Worm (Caenorhabditis elegans) whole organism, L1 larva: ENCODE data around the gene B0285.6.

Source experiments
- C16A3.4 ChIP-seq: fragments of 150-350 bp; optimal IDR thresholded peaks from 2 replicates; lab custom pipeline; 2014; ENCODE audit warnings: missing biosample characterization, missing genetic modification characterization
- aly-2 ChIP-seq: fragments of 150-350 bp; optimal IDR thresholded peaks from 2 replicates; lab custom pipeline; 2014; ENCODE audit warnings: missing biosample characterization, missing genetic modification characterization
- blmp-1 ChIP-seq: fragments of 150-350 bp; optimal IDR thresholded peaks from 2 replicates; lab custom pipeline; 2014; ENCODE audit warnings: missing biosample characterization, missing genetic modification characterization
- ceh-88 ChIP-seq: fragments of 200-800 bp; sonication (Bioruptor generic); IDR thresholded peaks from 2 replicates; pipeline ENCODE4 v1.3.6; 2022; ENCODE audit warnings: missing genetic modification characterization, missing compliant biosample characterization
- dpl-1 ChIP-seq, 3 experiments: fragments of 150-350 bp in 2 of 3; sonication (generic microtip) in 1 of 3; optimal IDR thresholded peaks; 2 replicates each; lab custom pipeline; 2014 to 2017; ENCODE audit warnings: missing biosample characterization in 3 of 3, missing genetic modification characterization in 3 of 3, missing genetic modification reagents in 3 of 3
- dsc-1 ChIP-seq: sonication (generic microtip); optimal IDR thresholded peaks from 2 replicates; lab custom pipeline; 2016; ENCODE audit warnings: mild to moderate bottlenecking, missing genetic modification characterization, missing compliant biosample characterization
- efl-1 ChIP-seq, 4 experiments: fragments of 150-350 bp; optimal IDR thresholded peaks in 3 of 4; peaks in 1 of 4; 1 replicate in 1 of 4; 2 replicates in 3 of 4; lab custom pipeline; 2014; ENCODE audit warnings: missing biosample characterization in 2 of 4, missing genetic modification characterization in 2 of 4, missing genetic modification reagents in 2 of 4
- elt-3 ChIP-seq, 6 experiments: fragments of 150-350 bp in 1 of 6; sonication (generic microtip); optimal IDR thresholded peaks; 2 replicates each; lab custom pipeline; 2017 to 2018; ENCODE audit warnings: missing biosample characterization in 6 of 6, missing genetic modification characterization in 6 of 6, inconsistent platforms in 1 of 6
- fkh-8 ChIP-seq: sonication (generic microtip); optimal IDR thresholded peaks from 2 replicates; lab custom pipeline; 2016; ENCODE audit warnings: mild to moderate bottlenecking, missing genetic modification characterization, missing compliant biosample characterization
- grh-1 ChIP-seq: fragments of 200-800 bp; sonication (Bioruptor generic); IDR thresholded peaks from 2 replicates; pipeline ENCODE4 v1.3.6; 2022; ENCODE audit warnings: missing genetic modification reagents, missing genetic modification characterization, missing compliant biosample characterization
- irx-1 ChIP-seq: sonication (generic microtip); optimal IDR thresholded peaks from 2 replicates; lab custom pipeline; 2016; ENCODE audit warnings: missing genetic modification characterization, missing compliant biosample characterization
- isw-1 ChIP-seq: fragments of 200-800 bp; sonication (Bioruptor generic); IDR thresholded peaks from 2 replicates; pipeline ENCODE4 v1.3.6; 2022; ENCODE audit warnings: missing genetic modification characterization, missing compliant biosample characterization
- jun-1 ChIP-seq: fragments of 150-350 bp; optimal IDR thresholded peaks from 2 replicates; lab custom pipeline; 2014; ENCODE audit warnings: missing biosample characterization, missing genetic modification reagents, missing genetic modification characterization
- lin-35 ChIP-seq, 2 experiments: fragments of 150-350 bp; optimal IDR thresholded peaks; 2 replicates each; lab custom pipeline; 2014; ENCODE audit warnings: missing biosample characterization in 2 of 2, missing genetic modification characterization in 2 of 2, missing genetic modification reagents in 2 of 2
- lir-3 ChIP-seq: sonication (generic microtip); optimal IDR thresholded peaks from 2 replicates; lab custom pipeline; 2016; ENCODE audit warnings: mild to moderate bottlenecking, missing genetic modification characterization, moderate library complexity, missing compliant biosample characterization; ENCODE audit not compliant: poor library complexity
- lsy-2 ChIP-seq, 2 experiments: fragments of 150-350 bp; optimal IDR thresholded peaks; 2 replicates each; lab custom pipeline; 2014; ENCODE audit warnings: missing biosample characterization in 2 of 2, missing genetic modification characterization in 2 of 2
- mdl-1 ChIP-seq, 2 experiments: fragments of 150-350 bp; optimal IDR thresholded peaks; 2 replicates each; lab custom pipeline; 2014 to 2017; ENCODE audit warnings: missing biosample characterization in 2 of 2, missing genetic modification characterization in 2 of 2, inconsistent platforms in 1 of 2
- mep-1 ChIP-seq: fragments of 150-350 bp; optimal IDR thresholded peaks from 2 replicates; lab custom pipeline; 2014; ENCODE audit warnings: missing biosample characterization, missing genetic modification characterization
- nhr-19 ChIP-seq: fragments of 200-800 bp; sonication (Bioruptor generic); conservative IDR thresholded peaks from 2 replicates; pipeline ENCODE4 v1.3.6; 2022; ENCODE audit warnings: missing genetic modification characterization, missing compliant biosample characterization
- nhr-20 ChIP-seq: sonication (generic microtip); optimal IDR thresholded peaks from 2 replicates; lab custom pipeline; 2016; ENCODE audit warnings: mild to moderate bottlenecking, missing genetic modification characterization, missing compliant biosample characterization
- nhr-47 ChIP-seq: sonication (generic microtip); optimal IDR thresholded peaks from 2 replicates; lab custom pipeline; 2016; ENCODE audit warnings: mild to moderate bottlenecking, missing genetic modification characterization, moderate library complexity, missing compliant biosample characterization
- nhr-71 ChIP-seq: sonication (generic microtip); optimal IDR thresholded peaks from 2 replicates; lab custom pipeline; 2016; ENCODE audit warnings: mild to moderate bottlenecking, missing genetic modification characterization, moderate library complexity, missing compliant biosample characterization
- nhr-76 ChIP-seq: sonication (generic microtip); optimal IDR thresholded peaks from 2 replicates; lab custom pipeline; 2017; ENCODE audit warnings: missing biosample characterization, missing genetic modification characterization
- nhr-77 ChIP-seq: fragments of 150-350 bp; optimal IDR thresholded peaks from 2 replicates; lab custom pipeline; 2014; ENCODE audit warnings: missing biosample characterization, missing genetic modification characterization
- nhr-85 ChIP-seq: sonication (generic microtip); peaks from one replicate; lab custom pipeline; 2016; ENCODE audit warnings: missing genetic modification characterization, inconsistent platforms, missing compliant biosample characterization
- nhr-90 ChIP-seq: sonication (generic microtip); optimal IDR thresholded peaks from 2 replicates; lab custom pipeline; 2016; ENCODE audit warnings: mild to moderate bottlenecking, missing genetic modification characterization, missing compliant biosample characterization; ENCODE audit not compliant: poor library complexity
- pag-3 ChIP-seq: sonication (generic microtip); optimal IDR thresholded peaks from 2 replicates; lab custom pipeline; 2017; ENCODE audit warnings: missing genetic modification characterization, mild to moderate bottlenecking, missing compliant biosample characterization, antibody characterized with exemption, borderline replicate concordance; ENCODE audit not compliant: insufficient read depth
- pax-3 ChIP-seq: fragments of 200-800 bp; sonication (Bioruptor generic); optimal IDR thresholded peaks from 2 replicates; lab custom pipeline; 2018; ENCODE audit warnings: mild to moderate bottlenecking, missing genetic modification characterization, moderate library complexity, missing compliant biosample characterization
- rnt-1 ChIP-seq: sonication (generic microtip); optimal IDR thresholded peaks from 2 replicates; lab custom pipeline; 2016; ENCODE audit warnings: mild to moderate bottlenecking, missing genetic modification characterization, moderate library complexity, missing compliant biosample characterization
- skn-1 ChIP-seq: fragments of 150-350 bp; optimal IDR thresholded peaks from 2 replicates; lab custom pipeline; 2014; ENCODE audit warnings: missing biosample characterization, missing genetic modification characterization
- snu-23 ChIP-seq: sonication (generic microtip); optimal IDR thresholded peaks from 2 replicates; lab custom pipeline; 2016; ENCODE audit warnings: missing genetic modification characterization, missing compliant biosample characterization
- swsn-7 ChIP-seq: sonication (generic microtip); optimal IDR thresholded peaks from 2 replicates; lab custom pipeline; 2016; ENCODE audit warnings: missing genetic modification characterization, missing compliant biosample characterization
- tbx-2 ChIP-seq: sonication (generic microtip); optimal IDR thresholded peaks from 2 replicates; lab custom pipeline; 2016; ENCODE audit warnings: missing genetic modification characterization, missing compliant biosample characterization
- unc-130 ChIP-seq: fragments of 150-350 bp; optimal IDR thresholded peaks from 2 replicates; lab custom pipeline; 2017; ENCODE audit warnings: missing biosample characterization, missing genetic modification characterization, inconsistent platforms
- vab-15 ChIP-seq: sonication (generic microtip); optimal IDR thresholded peaks from 2 replicates; lab custom pipeline; 2017; ENCODE audit warnings: missing genotype, mild to moderate bottlenecking, missing genetic modification characterization, missing compliant biosample characterization
- xbp-1 ChIP-seq: sonication (generic microtip); optimal IDR thresholded peaks from 2 replicates; lab custom pipeline; 2016; ENCODE audit warnings: missing genetic modification characterization, missing compliant biosample characterization
- zip-4 ChIP-seq: fragments of 200-800 bp; sonication (Bioruptor generic); optimal IDR thresholded peaks from 2 replicates; lab custom pipeline; 2018; ENCODE audit warnings: mild to moderate bottlenecking, missing genetic modification characterization, moderate library complexity, missing compliant biosample characterization

Gene B0285.6

ce11 chrIII:4374854-4375253, 25.0 kb downstream of the B0285.6 start, which contains the start of gene pals-26:
Gene pals-26 (plus strand): TSS chrIII:4375154.
- no peak for TF ChIP-seq pag-3 (tag; lab: Kevin White, UChicago)
- no peak for TF ChIP-seq zip-4 (GFP tag; lab: Kevin White, UChicago)
- no peak for TF ChIP-seq nhr-76
- TF ChIP-seq blmp-1 (tag; lab: Kevin White, UChicago), result no peak
- TF ChIP-seq nhr-19 (GFP tag; lab: Robert Waterston, UW), result no peak
- no peak for TF ChIP-seq lsy-2 (tag; optimal IDR thresholded peaks at IDR 0.05; lab: Kevin White, UChicago)
- no peak for TF ChIP-seq nhr-71
- TF ChIP-seq unc-130 (tag; lab: Kevin White, UChicago), result no peak
- no peak for TF ChIP-seq skn-1
- TF ChIP-seq jun-1 (tag; lab: Kevin White, UChicago), result no peak
- TF ChIP-seq nhr-20 (tag; lab: Kevin White, UChicago), result no peak
- no peak for TF ChIP-seq nhr-77 (tag; lab: Kevin White, UChicago)
- no peak for TF ChIP-seq xbp-1 (tag; lab: Kevin White, UChicago)
- TF ChIP-seq vab-15, result no peak
- TF ChIP-seq nhr-90, result no peak
- TF ChIP-seq isw-1 (GFP tag; lab: Robert Waterston, UW), result no peak

ce11 chrIII:4378600-4379293, 28.8 kb downstream of the B0285.6 start:
- TF ChIP-seq dsc-1 (tag; lab: Kevin White, UChicago) (peak; percentile 25), nhr-47 (tag; lab: Kevin White, UChicago) (peak; percentile 56), aly-2 (tag; lab: Kevin White, UChicago) (peak; percentile 30), dpl-1 (GFP tag; optimal IDR thresholded peaks at IDR 0.05; lab: Kevin White, UChicago) (peak in 1 of 3 experiments; percentile 5), rnt-1 (tag; lab: Kevin White, UChicago) (peak; percentile 28), nhr-19 (GFP tag; lab: Robert Waterston, UW) (peak; percentile 81), mep-1 (tag; lab: Kevin White, UChicago) (peak; percentile 50), mdl-1 (tag; optimal IDR thresholded peaks at IDR 0.05; lab: Kevin White, UChicago) (peak in 1 of 2 experiments; percentile 1), pax-3 (peak; percentile 13), efl-1 (optimal IDR thresholded peaks at IDR 0.05; lab: Kevin White, UChicago) (peak in 1 of 2 experiments; percentile 38), efl-1 (GFP tag; optimal IDR thresholded peaks at IDR 0.05 in 1 of 2; lab: Kevin White, UChicago) (peak in 1 of 2 experiments; percentile 61), fkh-8 (peak; percentile 29), isw-1 (GFP tag; lab: Robert Waterston, UW) (peak; percentile 8; the same call in 1 of the 2 replicates), elt-3 (tag; optimal IDR thresholded peaks at IDR 0.05; lab: Kevin White, UChicago) (peak in 1 of 6 experiments; percentile 17), tbx-2 (peak; percentile 23), ceh-88 (GFP tag; lab: Robert Waterston, UW) (peak; percentile 48; the same call in 1 of the 2 replicates), nhr-20 (tag; lab: Kevin White, UChicago) (peak; percentile 48), snu-23 (GFP tag; lab: Kevin White, UChicago) (peak; percentile 52), swsn-7 (tag; lab: Kevin White, UChicago) (peak; percentile 52), nhr-71 (peak; percentile 62), skn-1 (peak; percentile 27), grh-1 (GFP tag; lab: Robert Waterston, UW) (0 out of 2 replicates have a peak, but pooled peaks have one; percentile 28), lir-3 (tag; lab: Kevin White, UChicago) (peak; percentile 8), C16A3.4 (tag; lab: Kevin White, UChicago) (peak; percentile 23), blmp-1 (tag; lab: Kevin White, UChicago) (peak; percentile 28), lsy-2 (tag; optimal IDR thresholded peaks at IDR 0.05; lab: Kevin White, UChicago) (peak; percentile 30 to 65), lin-35 (GFP tag; optimal IDR thresholded peaks at IDR 0.05; lab: Kevin White, UChicago) (peak in 1 of 2 experiments; percentile 21), nhr-90 (peak; percentile 56), xbp-1 (tag; lab: Kevin White, UChicago) (peak; percentile 25), nhr-85 (tag; lab: Kevin White, UChicago) (peak; percentile 56), irx-1 (tag; lab: Kevin White, UChicago) (peak; percentile 19)
